Worm (Caenorhabditis elegans) whole organism, mixed stage, embryonic: Measurements from ENCODE around the gene prp-40.

Experiments used
- elt-1 ChIP-seq: sonication (generic microtip); optimal IDR thresholded peaks from 2 replicates; lab custom pipeline; 2017; ENCODE audit warnings: missing genetic modification characterization, mild to moderate bottlenecking, missing compliant biosample characterization, antibody characterized with exemption, moderate library complexity, borderline replicate concordance; ENCODE audit not compliant: insufficient read depth
- hlh-1 ChIP-seq: fragments of 150-350 bp; optimal IDR thresholded peaks from 2 replicates; lab custom pipeline; 2014; ENCODE audit warnings: missing biosample characterization, missing genetic modification reagents, missing genetic modification characterization
- mep-1 ChIP-seq: fragments of 150-350 bp; optimal IDR thresholded peaks from 2 replicates; lab custom pipeline; 2017; ENCODE audit warnings: missing biosample characterization, missing genetic modification reagents, missing genetic modification characterization, inconsistent platforms
- nhr-12 ChIP-seq: fragments of 150-350 bp; optimal IDR thresholded peaks from 2 replicates; lab custom pipeline; 2014; ENCODE audit warnings: missing biosample characterization, missing genetic modification characterization
- nhr-28 ChIP-seq: fragments of 150-350 bp; optimal IDR thresholded peaks from 2 replicates; lab custom pipeline; 2014; ENCODE audit warnings: missing biosample characterization, missing genetic modification characterization
- nhr-76 ChIP-seq: sonication (generic microtip); optimal IDR thresholded peaks from 2 replicates; lab custom pipeline; 2017; ENCODE audit warnings: missing biosample characterization, missing genetic modification characterization
- snpc-4 ChIP-seq: fragments of 150-350 bp; optimal IDR thresholded peaks from 2 replicates; lab custom pipeline; 2014; ENCODE audit warnings: missing biosample characterization, missing genetic modification characterization
- sptf-1 ChIP-seq: sonication (generic microtip); optimal IDR thresholded peaks from 2 replicates; lab custom pipeline; 2017; ENCODE audit warnings: mild to moderate bottlenecking, missing genetic modification characterization, moderate library complexity, missing compliant biosample characterization
- unc-39 ChIP-seq: fragments of 150-350 bp; optimal IDR thresholded peaks from 2 replicates; lab custom pipeline; 2014; ENCODE audit warnings: missing biosample characterization, missing genetic modification characterization
- ztf-11 ChIP-seq: fragments of 150-350 bp; optimal IDR thresholded peaks from 2 replicates; lab custom pipeline; 2014; ENCODE audit warnings: missing biosample characterization, missing genetic modification characterization

DNA sequence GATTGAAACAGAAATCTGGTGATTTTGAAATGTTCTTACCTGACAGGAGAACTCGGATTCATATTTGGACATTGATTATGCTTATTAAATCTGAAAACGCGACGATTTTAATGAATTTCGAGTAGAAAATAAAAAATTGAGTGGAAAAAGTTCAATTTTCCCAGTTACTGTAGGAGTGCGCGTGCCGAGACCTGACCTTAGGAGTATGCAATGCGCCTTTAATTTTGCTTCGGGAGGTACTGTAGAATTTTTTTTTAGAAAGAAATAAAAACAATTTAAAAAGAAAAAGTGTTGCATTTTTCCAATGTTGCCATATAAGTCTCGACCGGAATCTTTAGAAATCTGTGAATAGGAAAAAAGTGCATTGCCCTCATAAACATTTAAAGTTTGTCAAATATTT is 44.1 kb downstream of the prp-40 start, which contains the start of gene C48B4.11:
- TF ChIP-seq nhr-28 (tag; lab: Kevin White, UChicago) (no peak), hlh-1 (tag; lab: Kevin White, UChicago) (no peak), snpc-4 (tag; lab: Kevin White, UChicago) (no peak), unc-39 (no peak), nhr-76 (tag; lab: Kevin White, UChicago) (no peak), sptf-1 (tag; lab: Kevin White, UChicago) (no peak), elt-1 (no peak), mep-1 (tag; lab: Kevin White, UChicago) (no peak), ztf-11 (tag; lab: Kevin White, UChicago) (no peak), nhr-12 (tag; lab: Kevin White, UChicago) (no peak)
